Fruit fly (Drosophila melanogaster) whole organism, embryonic: ENCODE data around the gene CG17717.
A peak's percentile ranks its signal among the peaks of the same experiment; 100 is the strongest.

Experiments used
- CG10209 ChIP-seq: fragments of 200-800 bp; sonication (Bioruptor generic); optimal IDR thresholded peaks from 3 replicates; lab custom pipeline; 2017; ENCODE audit warnings: missing biosample characterization, mild to moderate bottlenecking, missing genetic modification characterization, missing genetic modification reagents
- CG1024 ChIP-seq: fragments of 200-800 bp; sonication (Bioruptor generic); IDR thresholded peaks from 2 replicates; pipeline ENCODE4 v1.3.6; 2022; ENCODE audit warnings: missing biosample characterization, missing genetic modification characterization
- CG10267 ChIP-seq: fragments of 200-800 bp; sonication (Bioruptor generic); optimal IDR thresholded peaks from 2 replicates; lab custom pipeline; 2018; ENCODE audit warnings: missing biosample characterization, mild to moderate bottlenecking, missing genetic modification characterization, moderate library complexity
- CG11093 ChIP-seq: fragments of 200-800 bp; sonication (Bioruptor generic); IDR thresholded peaks from 3 replicates; pipeline ENCODE4 v1.3.6; 2022; ENCODE audit warnings: missing biosample characterization, missing genetic modification characterization
- CG11504 ChIP-seq: fragments of 200-800 bp; sonication (Bioruptor generic); optimal IDR thresholded peaks from 3 replicates; lab custom pipeline; 2019; ENCODE audit warnings: missing biosample characterization, mild to moderate bottlenecking, missing genetic modification characterization, moderate library complexity
- CG11560 ChIP-seq: fragments of 200-800 bp; sonication (Bioruptor generic); IDR thresholded peaks from 3 replicates; pipeline ENCODE4 v1.3.6; 2022; ENCODE audit warnings: missing biosample characterization, missing genetic modification characterization
- CG12299 ChIP-seq: fragments of 200-800 bp; sonication (Bioruptor generic); optimal IDR thresholded peaks from 2 replicates; lab custom pipeline; 2018; ENCODE audit warnings: missing biosample characterization, mild to moderate bottlenecking, missing genetic modification characterization
- CG12391 ChIP-seq: fragments of 200-800 bp; sonication (Bioruptor generic); optimal IDR thresholded peaks from 3 replicates; lab custom pipeline; 2018; ENCODE audit warnings: missing biosample characterization, mild to moderate bottlenecking, missing genetic modification characterization, moderate library complexity
- CG14014 ChIP-seq: fragments of 200-800 bp; sonication (Bioruptor generic); IDR thresholded peaks from 2 replicates; pipeline ENCODE4 v1.3.6; 2022; ENCODE audit warnings: missing biosample characterization, missing genetic modification characterization
- CG18262 ChIP-seq: fragments of 200-800 bp; optimal IDR thresholded peaks from 3 replicates; lab custom pipeline; 2019; ENCODE audit warnings: missing biosample characterization, mild to moderate bottlenecking, missing genetic modification characterization, moderate library complexity
- CG18599 ChIP-seq: fragments of 200-800 bp; sonication (Bioruptor generic); optimal IDR thresholded peaks from 3 replicates; lab custom pipeline; 2017; ENCODE audit warnings: missing biosample characterization, missing genetic modification characterization, mild to moderate bottlenecking, moderate library complexity, missing genetic modification reagents
- CG2120 ChIP-seq: fragments of 200-800 bp; sonication (Bioruptor generic); optimal IDR thresholded peaks from 3 replicates; lab custom pipeline; 2016; ENCODE audit warnings: missing biosample characterization, missing genetic modification characterization
- CG2678 ChIP-seq: fragments of 200-800 bp; sonication (Bioruptor generic); optimal IDR thresholded peaks from 3 replicates; lab custom pipeline; 2019; ENCODE audit warnings: missing biosample characterization, mild to moderate bottlenecking, missing genetic modification characterization, moderate library complexity
- CG30403 ChIP-seq: fragments of 200-800 bp; sonication (Bioruptor generic); optimal IDR thresholded peaks from 3 replicates; lab custom pipeline; 2016; ENCODE audit warnings: missing biosample characterization, missing genetic modification characterization
- CG4404 ChIP-seq: fragments of 200-800 bp; sonication (Bioruptor generic); IDR thresholded peaks from 2 replicates; pipeline ENCODE4 v1.3.6; 2022; ENCODE audit warnings: missing biosample characterization, missing genetic modification characterization
- CG4424 ChIP-seq: fragments of 200-800 bp; sonication (Bioruptor generic); optimal IDR thresholded peaks from 3 replicates; lab custom pipeline; 2016; ENCODE audit warnings: missing biosample characterization, missing genetic modification characterization
- CG4820 ChIP-seq: fragments of 200-800 bp; sonication (Bioruptor generic); optimal IDR thresholded peaks from 3 replicates; lab custom pipeline; 2016; ENCODE audit warnings: missing biosample characterization, missing genetic modification characterization
- CG5953 ChIP-seq: fragments of 200-800 bp; sonication (Bioruptor generic); IDR thresholded peaks from 2 replicates; pipeline ENCODE4 v1.3.6; 2022; ENCODE audit warnings: missing biosample characterization, missing genetic modification characterization
- CG6254 ChIP-seq: fragments of 200-800 bp; sonication (Bioruptor generic); optimal IDR thresholded peaks from 3 replicates; lab custom pipeline; 2017; ENCODE audit warnings: mild to moderate bottlenecking, missing biosample characterization, missing genetic modification reagents, missing genetic modification characterization
- CG7839 ChIP-seq: fragments of 200-800 bp; sonication (Bioruptor generic); optimal IDR thresholded peaks from 3 replicates; lab custom pipeline; 2018; ENCODE audit warnings: missing biosample characterization, mild to moderate bottlenecking, missing genetic modification characterization, moderate library complexity
- CG8281 ChIP-seq: fragments of 200-800 bp; sonication (Bioruptor generic); optimal IDR thresholded peaks from 2 replicates; lab custom pipeline; 2018; ENCODE audit warnings: missing biosample characterization, mild to moderate bottlenecking, missing genetic modification characterization, moderate library complexity
- CG8924 ChIP-seq: fragments of 200-800 bp; optimal IDR thresholded peaks from 3 replicates; lab custom pipeline; 2019; ENCODE audit warnings: missing biosample characterization, mild to moderate bottlenecking, missing genetic modification characterization, moderate library complexity
- CG9797 ChIP-seq: fragments of 200-800 bp; sonication (Bioruptor generic); optimal IDR thresholded peaks from 3 replicates; lab custom pipeline; 2018; ENCODE audit warnings: missing biosample characterization, mild to moderate bottlenecking, missing genetic modification characterization
- CoRest ChIP-seq: fragments of 200-800 bp; sonication (Bioruptor generic); optimal IDR thresholded peaks from 3 replicates; lab custom pipeline; 2018; ENCODE audit warnings: missing biosample characterization, mild to moderate bottlenecking, missing genetic modification characterization, moderate library complexity
- Ets65A ChIP-seq: fragments of 200-800 bp; sonication (Bioruptor generic); peaks from one replicate; lab custom pipeline; 2016; ENCODE audit warnings: missing biosample characterization, missing genetic modification characterization
- Jarid2 ChIP-seq: fragments of 200-800 bp; sonication (Bioruptor generic); optimal IDR thresholded peaks from 3 replicates; lab custom pipeline; 2017; ENCODE audit warnings: mild to moderate bottlenecking, missing biosample characterization, missing genetic modification reagents, missing genetic modification characterization
- MTF-1 ChIP-seq: fragments of 200-800 bp; sonication (Bioruptor generic); optimal IDR thresholded peaks from 2 replicates; lab custom pipeline; 2018; ENCODE audit warnings: missing biosample characterization, mild to moderate bottlenecking, missing genetic modification characterization, borderline replicate concordance
- Med ChIP-seq: fragments of 200-800 bp; sonication (Bioruptor generic); peaks from one replicate; lab custom pipeline; 2016; ENCODE audit warnings: missing biosample characterization, missing genetic modification characterization, mild to moderate bottlenecking, inconsistent platforms, moderate library complexity
- Ptx1 ChIP-seq: fragments of 200-800 bp; sonication (Bioruptor generic); IDR thresholded peaks from 2 replicates; pipeline ENCODE4 v1.3.6; 2022; ENCODE audit warnings: missing biosample characterization, missing genetic modification characterization
- Side ChIP-seq: fragments of 200-800 bp; sonication (Bioruptor generic); optimal IDR thresholded peaks from 2 replicates; lab custom pipeline; 2016; ENCODE audit warnings: missing biosample characterization, missing genetic modification characterization
- Sin3A ChIP-seq: fragments of >200 bp; optimal IDR thresholded peaks from 2 replicates; lab custom pipeline; 2018
- Spps ChIP-seq: fragments of 200-800 bp; sonication (Bioruptor generic); optimal IDR thresholded peaks from 2 replicates; lab custom pipeline; 2018; ENCODE audit warnings: missing biosample characterization, mild to moderate bottlenecking, missing genetic modification characterization
- chinmo ChIP-seq: fragments of 200-800 bp; sonication (Bioruptor generic); IDR thresholded peaks from 4 replicates; pipeline ENCODE4 v1.3.6; 2022; ENCODE audit warnings: missing biosample characterization, missing genetic modification characterization; ENCODE audit not compliant: partially characterized antibody
- dmrt99B ChIP-seq: fragments of 200-800 bp; sonication (Bioruptor generic); optimal IDR thresholded peaks from 2 replicates; lab custom pipeline; 2018; ENCODE audit warnings: missing biosample characterization, mild to moderate bottlenecking, missing genetic modification characterization, moderate library complexity
- esg ChIP-seq: fragments of 200-800 bp; sonication (Bioruptor generic); conservative IDR thresholded peaks from 2 replicates; pipeline ENCODE4 v1.3.6; 2022; ENCODE audit warnings: missing biosample characterization, missing genetic modification characterization
- gem ChIP-seq: fragments of 200-800 bp; sonication (Bioruptor generic); optimal IDR thresholded peaks from 2 replicates; lab custom pipeline; 2019; ENCODE audit warnings: missing biosample characterization, mild to moderate bottlenecking, missing genetic modification characterization, moderate library complexity
- gfzf ChIP-seq: fragments of 200-800 bp; sonication (Bioruptor generic); optimal IDR thresholded peaks from 2 replicates; lab custom pipeline; 2016; ENCODE audit warnings: missing biosample characterization, mild to moderate bottlenecking, missing genetic modification characterization, moderate library complexity
- grn ChIP-seq: fragments of 200-800 bp; sonication (Bioruptor generic); optimal IDR thresholded peaks from 3 replicates; lab custom pipeline; 2017; ENCODE audit warnings: missing biosample characterization, missing genetic modification characterization
- gsb-n ChIP-seq: fragments of 200-800 bp; sonication (Bioruptor generic); optimal IDR thresholded peaks from 3 replicates; lab custom pipeline; 2018; ENCODE audit warnings: missing biosample characterization, mild to moderate bottlenecking, missing genetic modification characterization
- ham ChIP-seq: fragments of 200-800 bp; sonication (Bioruptor generic); IDR thresholded peaks from 2 replicates; pipeline ENCODE4 v1.3.6; 2022; ENCODE audit warnings: missing biosample characterization, missing genetic modification characterization
- hkb ChIP-seq, 2 experiments: fragments of 200-800 bp in 1 of 2; fragments of >200 bp in 1 of 2; sonication (Bioruptor generic) in 1 of 2; IDR thresholded peaks in 1 of 2; optimal IDR thresholded peaks in 1 of 2; 2 replicates each; pipeline versions ENCODE4 v1.3.6 to Lab custom; 2017 to 2022; ENCODE audit warnings: missing biosample characterization in 1 of 2, missing genetic modification characterization in 1 of 2
- peb ChIP-seq: fragments of 200-800 bp; sonication (Bioruptor generic); IDR thresholded peaks from 2 replicates; pipeline ENCODE4 v1.3.6; 2022; ENCODE audit warnings: missing biosample characterization, missing genetic modification characterization
- pfk ChIP-seq: fragments of 200-800 bp; sonication (Bioruptor generic); optimal IDR thresholded peaks from 2 replicates; lab custom pipeline; 2018; ENCODE audit warnings: missing biosample characterization, mild to moderate bottlenecking, missing genetic modification characterization, moderate library complexity
- slbo ChIP-seq: fragments of 200-800 bp; sonication (Bioruptor generic); IDR thresholded peaks from 2 replicates; pipeline ENCODE4 v1.3.6; 2022; ENCODE audit warnings: missing biosample characterization, missing genetic modification characterization
- sqz ChIP-seq: fragments of 200-800 bp; sonication (Bioruptor generic); optimal IDR thresholded peaks from 3 replicates; lab custom pipeline; 2018; ENCODE audit warnings: missing biosample characterization, mild to moderate bottlenecking, missing genetic modification characterization
- tin ChIP-seq: fragments of 200-800 bp; sonication (Bioruptor generic); optimal IDR thresholded peaks from 3 replicates; lab custom pipeline; 2016; ENCODE audit warnings: missing biosample characterization, missing genetic modification characterization
- unpg ChIP-seq: fragments of 200-800 bp; sonication (Bioruptor generic); optimal IDR thresholded peaks from 3 replicates; lab custom pipeline; 2018; ENCODE audit warnings: missing biosample characterization, mild to moderate bottlenecking, missing genetic modification characterization, moderate library complexity
- z ChIP-seq: fragments of 200-800 bp; sonication (Bioruptor generic); IDR thresholded peaks from 3 replicates; pipeline ENCODE4 v1.3.6; 2022; ENCODE audit warnings: missing biosample characterization, missing genetic modification characterization

CG17717 gene

DNA sequence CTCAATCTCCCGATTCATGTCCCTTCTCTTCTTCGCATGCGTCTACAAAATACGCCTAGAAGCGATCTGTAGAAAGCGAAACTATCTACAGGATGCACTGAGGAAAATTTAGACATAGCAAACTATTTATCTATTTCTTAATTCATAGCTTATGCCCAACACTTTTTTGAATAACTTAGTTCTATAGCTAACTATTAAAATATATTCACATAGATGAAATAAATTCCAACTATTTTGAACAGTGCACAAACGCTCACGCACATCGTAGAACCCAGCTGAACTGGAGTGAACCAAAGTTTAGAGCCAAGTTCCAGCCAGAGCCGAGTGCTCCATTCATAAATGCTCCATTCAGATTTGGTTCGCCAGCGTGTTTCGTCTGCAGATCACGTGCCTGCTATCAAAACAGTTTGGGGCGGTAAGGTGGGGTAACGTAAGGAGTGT is 32.5 kb downstream of the CG17717 start (continued):
- TF ChIP-seq CG5953 (GFP tag; lab: Robert Waterston, UW) (no peak), z (GFP tag; lab: Robert Waterston, UW) (no peak), CG1024 (peak; percentile 46), CG9797 (GFP tag; lab: Kevin White, UChicago) (no peak), tin (peak; percentile 50), dmrt99B (tag; lab: Kevin White, UChicago) (peak; percentile 35), gem (peak; percentile 67), CG11504 (peak; percentile 53), CG10209 (GFP tag; lab: Kevin White, UChicago) (peak; percentile 46), CG8281 (no peak), CG18262 (tag; lab: Kevin White, UChicago) (peak; percentile 65), CG2120 (peak; percentile 56), CG11093 (GFP tag; lab: Robert Waterston, UW) (0 out of 3 replicates have a peak, but pooled peaks have one; percentile 33), CG2678 (tag; lab: Kevin White, UChicago) (peak; percentile 64), hkb (optimal IDR thresholded peaks at IDR 0.05; lab: Kevin White, UChicago) (no peak), hkb (GFP tag; IDR thresholded peaks at IDR 0.05; lab: Robert Waterston, UW) (peak; percentile 65; the same call in 1 of the 2 replicates), ham (no peak), pfk (no peak), CG12299 (no peak)
- TF ChIP-seq, all 482 proteins: peak for 194

DNA sequence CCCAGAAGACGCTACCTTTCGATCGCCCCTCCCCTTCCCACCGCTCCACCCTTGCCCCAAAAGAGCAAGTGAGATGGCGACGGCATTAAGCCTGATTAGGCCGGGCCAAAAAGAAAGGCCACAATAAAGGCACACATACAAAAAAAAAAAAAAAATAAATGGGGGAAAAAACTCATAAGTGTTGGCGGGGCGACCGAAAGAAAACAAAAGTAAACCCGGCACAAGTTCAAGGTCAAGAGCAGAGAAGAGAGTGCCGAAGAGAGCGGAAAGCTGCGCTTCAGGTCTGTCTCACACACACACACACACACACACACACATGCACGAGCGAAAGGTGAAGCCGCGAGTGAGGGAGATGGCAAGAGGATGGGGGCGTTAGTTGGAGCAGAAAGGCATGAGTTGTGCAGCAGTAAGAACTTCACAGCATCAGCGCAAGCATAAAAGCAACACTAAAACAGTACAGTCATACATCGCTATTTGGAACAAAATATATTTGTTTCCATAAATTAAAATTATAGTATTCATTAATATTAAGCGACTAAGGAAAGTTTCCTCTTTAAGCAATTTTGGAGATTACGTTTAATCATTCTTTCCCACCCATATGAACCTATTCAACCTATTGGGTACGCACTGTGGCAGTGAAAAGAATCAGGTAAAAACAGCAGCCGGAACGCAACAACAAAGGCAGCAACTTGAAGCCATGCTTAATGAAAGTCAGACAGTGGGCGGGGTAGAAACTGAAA is 35.1 kb downstream of the CG17717 start:
- TF ChIP-seq CG6254 (GFP tag; lab: Kevin White, UChicago): peak; percentile 2
- peak; percentile 29 for TF ChIP-seq CG10267 (tag; lab: Kevin White, UChicago)
- TF ChIP-seq CG18599 (GFP tag; lab: Kevin White, UChicago): no peak
- no peak for TF ChIP-seq gfzf (GFP tag; lab: Kevin White, UChicago)
- TF ChIP-seq grn (GFP tag; lab: Kevin White, UChicago): no peak
- peak; percentile 51 for TF ChIP-seq Med
- TF ChIP-seq esg (GFP tag; lab: Robert Waterston, UW): peak; percentile 34; the same call in 1 of the 2 replicates
- peak; percentile 47; the same call in 1 of the 2 replicates for TF ChIP-seq peb (GFP tag; lab: Robert Waterston, UW)
- TF ChIP-seq CG8924: peak; percentile 4
- peak; percentile 31 for TF ChIP-seq CG30403 (GFP tag; lab: Kevin White, UChicago)
- TF ChIP-seq sqz (GFP tag; lab: Kevin White, UChicago): peak; percentile 69
- TF ChIP-seq Ptx1 (GFP tag; lab: Robert Waterston, UW): peak; percentile 29; the same call in 1 of the 2 replicates
- no peak for TF ChIP-seq Side (GFP tag; lab: Kevin White, UChicago)
- TF ChIP-seq Sin3A: no peak
- TF ChIP-seq Ets65A (GFP tag; lab: Kevin White, UChicago): peak; percentile 37
- TF ChIP-seq unpg: peak; percentile 32
- no peak for TF ChIP-seq CG14014 (GFP tag; lab: Robert Waterston, UW)
- TF ChIP-seq Spps (tag; lab: Kevin White, UChicago): peak; percentile 39
- peak; percentile 42 for TF ChIP-seq slbo (GFP tag; lab: Robert Waterston, UW)
- peak; percentile 21 for TF ChIP-seq gsb-n (tag; lab: Kevin White, UChicago)
- TF ChIP-seq chinmo: no peak
- peak; percentile 62 for TF ChIP-seq gem
- TF ChIP-seq CG2120: no peak
- peak; percentile 30 for TF ChIP-seq CG11504
- TF ChIP-seq CG12391 (tag; lab: Kevin White, UChicago): peak; percentile 20
- TF ChIP-seq CG4820 (GFP tag; lab: Kevin White, UChicago): peak; percentile 29
- TF ChIP-seq MTF-1 (GFP tag; lab: Kevin White, UChicago): no peak
- peak; percentile 39 for TF ChIP-seq CG4424 (GFP tag; lab: Kevin White, UChicago)
- TF ChIP-seq CG7839: peak; percentile 49
- TF ChIP-seq Jarid2 (GFP tag; lab: Kevin White, UChicago): no peak
- TF ChIP-seq CoRest: peak; percentile 20
- peak; percentile 27; the same call in 1 of the 2 replicates for TF ChIP-seq CG4404 (GFP tag; lab: Robert Waterston, UW)
- TF ChIP-seq CG11560: no peak
